Worm (Caenorhabditis elegans): ENCODE data around the gene kcnl-4.
A peak's percentile ranks its signal among the peaks of the same experiment; 100 is the strongest.

Gene kcnl-4

ce11 chrV:14519268-14519667 lies 11.6 kb upstream of the kcnl-4 start, which contains the start of gene R02D5.8:
Gene R02D5.8, minus strand, starts transcription at chrV:14519368.
- TF ChIP-seq ZK546.5 (tag; optimal IDR thresholded peaks at IDR 0.05) (no peak), eor-1 (tag; optimal IDR thresholded peaks at IDR 0.05) (no peak), nhr-11 (tag; optimal IDR thresholded peaks at IDR 0.05) (no peak), nhr-23 (tag; optimal IDR thresholded peaks at IDR 0.05) (no peak), hmg-11 (tag; optimal IDR thresholded peaks at IDR 0.05) (no peak), nhr-77 (tag; optimal IDR thresholded peaks at IDR 0.05) (no peak), unc-39 (tag; optimal IDR thresholded peaks at IDR 0.05) (no peak), nhr-76 (tag; optimal IDR thresholded peaks at IDR 0.05) (no peak), elt-2 (tag; optimal IDR thresholded peaks at IDR 0.05) (no peak), ceh-9 (tag; optimal IDR thresholded peaks at IDR 0.05) (no peak), ama-1 (optimal IDR thresholded peaks at IDR 0.05) (no peak), pha-4 (tag; optimal IDR thresholded peaks at IDR 0.05) (no peak), lsy-12 (tag; optimal IDR thresholded peaks at IDR 0.05) (no peak), egl-27 (tag; optimal IDR thresholded peaks at IDR 0.05) (no peak), nhr-237 (tag; optimal IDR thresholded peaks at IDR 0.05) (no peak), pqm-1 (tag; optimal IDR thresholded peaks at IDR 0.05) (no peak), ceh-82 (tag; optimal IDR thresholded peaks at IDR 0.05) (no peak), fkh-2 (tag; optimal IDR thresholded peaks at IDR 0.05) (no peak)

ce11 chrV:14521000-14521399 lies 9.9 kb upstream of the kcnl-4 start, which contains the start of gene C53A5.17:
Gene C53A5.17, minus strand, starts transcription at chrV:14521100.
- no peak for TF ChIP-seq zag-1 (tag; optimal IDR thresholded peaks at IDR 0.05)
- no peak for TF ChIP-seq nfya-1 (tag; optimal IDR thresholded peaks at IDR 0.05; ENCODE audit: insufficient read depth)
- no peak for TF ChIP-seq elt-2 (tag; optimal IDR thresholded peaks at IDR 0.05)
- TF ChIP-seq unc-39 (tag; optimal IDR thresholded peaks at IDR 0.05): no peak
- no peak for TF ChIP-seq egl-27 (tag; optimal IDR thresholded peaks at IDR 0.05)
- TF ChIP-seq nhr-28 (tag; optimal IDR thresholded peaks at IDR 0.05): no peak
- TF ChIP-seq pqm-1 (tag; optimal IDR thresholded peaks at IDR 0.05): no peak
- TF ChIP-seq ceh-28 (tag; optimal IDR thresholded peaks at IDR 0.05): no peak
- TF ChIP-seq R02D3.7 (tag; optimal IDR thresholded peaks at IDR 0.05): no peak

- TF ChIP-seq nhr-25 (tag; optimal IDR thresholded peaks at IDR 0.05): no peak
- TF ChIP-seq lin-15B (tag; optimal IDR thresholded peaks at IDR 0.05): no peak
- TF ChIP-seq fkh-10 (GFP tag; optimal IDR thresholded peaks at IDR 0.05): no peak
- TF ChIP-seq nhr-76 (tag; optimal IDR thresholded peaks at IDR 0.05): no peak
- TF ChIP-seq elt-3 (tag; optimal IDR thresholded peaks at IDR 0.05): no peak
- no peak for TF ChIP-seq nhr-12 (tag; optimal IDR thresholded peaks at IDR 0.05)
- TF ChIP-seq fkh-2 (tag; optimal IDR thresholded peaks at IDR 0.05): no peak
- no peak for TF ChIP-seq zag-1 (tag; optimal IDR thresholded peaks at IDR 0.05)
- TF ChIP-seq tbx-2 (tag; optimal IDR thresholded peaks at IDR 0.05): no peak
Observed at ce11 chrV:14522514-14522913, 8.4 kb upstream of the kcnl-4 start, which contains the start of gene C53A5.16. Gene C53A5.16, minus strand, starts transcription at chrV:14522614.

- TF ChIP-seq elt-1 (tag; optimal IDR thresholded peaks at IDR 0.05) (no peak), nhr-23 (tag; optimal IDR thresholded peaks at IDR 0.05) (no peak), zag-1 (tag; optimal IDR thresholded peaks at IDR 0.05) (no peak), tbx-2 (tag; optimal IDR thresholded peaks at IDR 0.05) (no peak), ztf-4 (tag; optimal IDR thresholded peaks at IDR 0.05) (no peak), elt-2 (tag; optimal IDR thresholded peaks at IDR 0.05) (no peak), nhr-76 (tag; optimal IDR thresholded peaks at IDR 0.05) (no peak), mml-1 (tag; optimal IDR thresholded peaks at IDR 0.05) (no peak), nhr-12 (tag; optimal IDR thresholded peaks at IDR 0.05) (no peak)
Observed at ce11 chrV:14523105-14523504, 7.8 kb upstream of the kcnl-4 start, which contains the start of gene C53A5.2. Gene C53A5.2, minus strand, starts transcription at chrV:14523205.

- TF ChIP-seq aly-2 (tag; optimal IDR thresholded peaks at IDR 0.05) (no peak), ceh-28 (tag; optimal IDR thresholded peaks at IDR 0.05) (no peak), unc-39 (tag; optimal IDR thresholded peaks at IDR 0.05) (no peak), fkh-2 (tag; optimal IDR thresholded peaks at IDR 0.05) (no peak), nfya-1 (tag; optimal IDR thresholded peaks at IDR 0.05; ENCODE audit: insufficient read depth) (peak; percentile 64), nhr-237 (tag; optimal IDR thresholded peaks at IDR 0.05) (no peak), lin-15B (tag; optimal IDR thresholded peaks at IDR 0.05) (peak; percentile 54), snpc-4 (tag; optimal IDR thresholded peaks at IDR 0.05) (no peak), nhr-25 (tag; optimal IDR thresholded peaks at IDR 0.05) (peak; percentile 29), egl-27 (tag; optimal IDR thresholded peaks at IDR 0.05) (no peak), hmg-11 (tag; optimal IDR thresholded peaks at IDR 0.05) (peak; percentile 49), nhr-76 (tag; optimal IDR thresholded peaks at IDR 0.05) (no peak), daf-12 (tag; optimal IDR thresholded peaks at IDR 0.05) (no peak), eor-1 (tag; optimal IDR thresholded peaks at IDR 0.05) (no peak), elt-1 (tag; optimal IDR thresholded peaks at IDR 0.05) (no peak), nhr-12 (tag; optimal IDR thresholded peaks at IDR 0.05) (no peak), elt-3 (tag; optimal IDR thresholded peaks at IDR 0.05) (no peak), unc-62 (GFP tag; optimal IDR thresholded peaks at IDR 0.05) (no peak), mml-1 (tag; optimal IDR thresholded peaks at IDR 0.05) (no peak), R02D3.7 (tag; optimal IDR thresholded peaks at IDR 0.05) (no peak), tbx-2 (tag; optimal IDR thresholded peaks at IDR 0.05) (no peak), fkh-10 (GFP tag; optimal IDR thresholded peaks at IDR 0.05) (no peak), mdl-1 (tag; optimal IDR thresholded peaks at IDR 0.05) (no peak), skn-1 (tag; optimal IDR thresholded peaks at IDR 0.05) (no peak), nhr-23 (tag; optimal IDR thresholded peaks at IDR 0.05) (peak; percentile 7), elt-2 (tag; optimal IDR thresholded peaks at IDR 0.05) (peak; percentile 48)
Observed at ce11 chrV:14523788-14524582, 6.9 kb upstream of the kcnl-4 start, which contains the start of gene ril-1. Gene ril-1, minus strand, starts transcription at chrV:14524129.

All from whole organism, L3 larva.